Fruit fly (Drosophila melanogaster) whole organism, embryonic: ENCODE measurements around the gene mfas.

ENCODE experiments used
- ATbp ChIP-seq: fragments of 200-800 bp; sonication (Bioruptor generic); optimal IDR thresholded peaks from 2 replicates; lab custom pipeline; 2017; ENCODE audit warnings: missing biosample characterization, mild to moderate bottlenecking, missing genetic modification characterization, missing genetic modification reagents
- CG10321 ChIP-seq: fragments of 200-800 bp; sonication (Bioruptor generic); IDR thresholded peaks from 2 replicates; pipeline ENCODE4 v1.3.6; 2022; ENCODE audit warnings: missing biosample characterization, missing genetic modification characterization
- CG10654 ChIP-seq: fragments of 200-800 bp; sonication (Bioruptor generic); optimal IDR thresholded peaks from 2 replicates; lab custom pipeline; 2016; ENCODE audit warnings: missing biosample characterization, missing genetic modification characterization
- CG11504 ChIP-seq: fragments of 200-800 bp; sonication (Bioruptor generic); optimal IDR thresholded peaks from 3 replicates; lab custom pipeline; 2019; ENCODE audit warnings: missing biosample characterization, mild to moderate bottlenecking, missing genetic modification characterization, moderate library complexity
- CG12299 ChIP-seq: fragments of 200-800 bp; sonication (Bioruptor generic); optimal IDR thresholded peaks from 2 replicates; lab custom pipeline; 2018; ENCODE audit warnings: missing biosample characterization, mild to moderate bottlenecking, missing genetic modification characterization
- CG13123 ChIP-seq: fragments of 200-800 bp; sonication (Bioruptor generic); optimal IDR thresholded peaks from 2 replicates; lab custom pipeline; 2016; ENCODE audit warnings: missing biosample characterization, missing genetic modification characterization
- CG16815 ChIP-seq: fragments of 200-800 bp; sonication (Bioruptor generic); optimal IDR thresholded peaks from 3 replicates; lab custom pipeline; 2017; ENCODE audit warnings: missing biosample characterization, mild to moderate bottlenecking, missing genetic modification characterization
- CG2199 ChIP-seq: fragments of 200-800 bp; sonication (Bioruptor generic); IDR thresholded peaks from 3 replicates; pipeline ENCODE4 v1.3.6; 2022; ENCODE audit warnings: missing biosample characterization, missing genetic modification characterization
- CG3065 ChIP-seq: fragments of 200-800 bp; sonication (Bioruptor generic); optimal IDR thresholded peaks from 2 replicates; lab custom pipeline; 2016; ENCODE audit warnings: missing biosample characterization, missing genetic modification characterization
- CG6765 ChIP-seq: fragments of 200-800 bp; sonication (Bioruptor generic); optimal IDR thresholded peaks from 3 replicates; lab custom pipeline; 2017; ENCODE audit warnings: missing biosample characterization, mild to moderate bottlenecking, missing genetic modification characterization
- CG7963 ChIP-seq: fragments of 200-800 bp; sonication (Bioruptor generic); IDR thresholded peaks from 3 replicates; pipeline ENCODE4 v1.3.6; 2022; ENCODE audit warnings: missing biosample characterization, missing genetic modification characterization; ENCODE audit not compliant: partially characterized antibody
- CG8478 ChIP-seq: fragments of >200 bp; optimal IDR thresholded peaks from 2 replicates; lab custom pipeline; 2018
- Dbx ChIP-seq: fragments of 200-800 bp; sonication (Bioruptor generic); IDR thresholded peaks from 3 replicates; pipeline ENCODE4 v1.3.6; 2022; ENCODE audit warnings: missing biosample characterization, missing genetic modification characterization
- Dfd ChIP-seq, 2 experiments: fragments of >200 bp; optimal IDR thresholded peaks; 2 replicates each; lab custom pipeline; 2017; ENCODE audit warnings: missing biosample characterization in 2 of 2, missing genetic modification characterization in 2 of 2
- GATAe ChIP-seq: fragments of 200-800 bp; sonication (Bioruptor generic); conservative IDR thresholded peaks from 2 replicates; pipeline ENCODE4 v1.3.6; 2022; ENCODE audit warnings: missing biosample characterization, missing genetic modification characterization
- H15 ChIP-seq: fragments of 200-800 bp; sonication (Bioruptor generic); IDR thresholded peaks from 3 replicates; pipeline ENCODE4 v1.3.6; 2022; ENCODE audit warnings: missing biosample characterization, missing genetic modification characterization
- H2.0 ChIP-seq: fragments of 200-800 bp; sonication (Bioruptor generic); IDR thresholded peaks from 2 replicates; pipeline ENCODE4 v1.3.6; 2022; ENCODE audit warnings: missing biosample characterization, missing genetic modification characterization
- Hey ChIP-seq: fragments of 200-800 bp; sonication (Bioruptor generic); optimal IDR thresholded peaks from 3 replicates; lab custom pipeline; 2018; ENCODE audit warnings: missing biosample characterization, mild to moderate bottlenecking, missing genetic modification characterization
- Jarid2 ChIP-seq: fragments of 200-800 bp; sonication (Bioruptor generic); optimal IDR thresholded peaks from 3 replicates; lab custom pipeline; 2017; ENCODE audit warnings: mild to moderate bottlenecking, missing biosample characterization, missing genetic modification reagents, missing genetic modification characterization
- Lhr ChIP-seq: fragments of 200-800 bp; sonication (Bioruptor generic); optimal IDR thresholded peaks from 3 replicates; lab custom pipeline; 2017; ENCODE audit warnings: mild to moderate bottlenecking, missing biosample characterization, missing genetic modification reagents, missing genetic modification characterization
- MTF-1 ChIP-seq: fragments of 200-800 bp; sonication (Bioruptor generic); optimal IDR thresholded peaks from 2 replicates; lab custom pipeline; 2018; ENCODE audit warnings: missing biosample characterization, mild to moderate bottlenecking, missing genetic modification characterization, borderline replicate concordance
- Myb ChIP-seq: fragments of 200-800 bp; sonication (Bioruptor generic); optimal IDR thresholded peaks from 2 replicates; lab custom pipeline; 2016; ENCODE audit warnings: missing biosample characterization, missing genetic modification characterization
- Nf-YB ChIP-seq: fragments of 200-800 bp; sonication (Bioruptor generic); optimal IDR thresholded peaks from 3 replicates; lab custom pipeline; 2019; ENCODE audit warnings: missing biosample characterization, mild to moderate bottlenecking, missing genetic modification characterization, moderate library complexity
- Oli ChIP-seq: fragments of 200-800 bp; sonication (Bioruptor generic); optimal IDR thresholded peaks from 2 replicates; lab custom pipeline; 2018; ENCODE audit warnings: missing biosample characterization, mild to moderate bottlenecking, missing genetic modification characterization, moderate library complexity
- Poxn ChIP-seq: fragments of 200-800 bp; sonication (Bioruptor generic); IDR thresholded peaks from 2 replicates; pipeline ENCODE4 v1.3.6; 2022; ENCODE audit warnings: missing biosample characterization, missing genetic modification characterization
- Ravus ChIP-seq: fragments of 200-800 bp; sonication (Bioruptor generic); IDR thresholded peaks from 2 replicates; pipeline ENCODE4 v1.3.6; 2022; ENCODE audit warnings: missing biosample characterization, missing genetic modification characterization
- TFAM ChIP-seq: fragments of 200-800 bp; sonication (Bioruptor generic); optimal IDR thresholded peaks from 2 replicates; lab custom pipeline; 2017; ENCODE audit warnings: missing biosample characterization, missing genetic modification characterization, inconsistent platforms
- ato ChIP-seq: fragments of 200-800 bp; sonication (Bioruptor generic); IDR thresholded peaks from 2 replicates; pipeline ENCODE4 v1.3.6; 2022; ENCODE audit warnings: missing biosample characterization, missing genetic modification characterization; ENCODE audit not compliant: partially characterized antibody
- crol ChIP-seq: fragments of 200-800 bp; sonication (Bioruptor generic); IDR thresholded peaks from 2 replicates; pipeline ENCODE4 v1.3.6; 2022; ENCODE audit warnings: missing biosample characterization, missing genetic modification characterization
- eve ChIP-seq, 2 experiments: fragments of >200 bp; optimal IDR thresholded peaks; 2 replicates each; lab custom pipeline; 2017; ENCODE audit warnings: missing biosample characterization in 2 of 2, missing genetic modification characterization in 2 of 2
- fu2 ChIP-seq: fragments of 200-800 bp; sonication (Bioruptor generic); optimal IDR thresholded peaks from 2 replicates; lab custom pipeline; 2016; ENCODE audit warnings: missing biosample characterization, missing genetic modification characterization
- gce ChIP-seq: fragments of 200-800 bp; sonication (Bioruptor generic); IDR thresholded peaks from 3 replicates; pipeline ENCODE4 v1.3.6; 2022; ENCODE audit warnings: missing biosample characterization, missing genetic modification characterization
- grn ChIP-seq: fragments of 200-800 bp; sonication (Bioruptor generic); optimal IDR thresholded peaks from 3 replicates; lab custom pipeline; 2017; ENCODE audit warnings: missing biosample characterization, missing genetic modification characterization
- hb ChIP-seq: fragments of 200-800 bp; sonication (Bioruptor generic); IDR thresholded peaks from 3 replicates; pipeline ENCODE4 v1.3.6; 2022; ENCODE audit warnings: missing biosample characterization, missing genetic modification characterization; ENCODE audit not compliant: partially characterized antibody
- her ChIP-seq: fragments of 200-800 bp; sonication (Bioruptor generic); optimal IDR thresholded peaks from 2 replicates; lab custom pipeline; 2016; ENCODE audit warnings: missing biosample characterization, missing genetic modification characterization
- kah ChIP-seq: fragments of 200-800 bp; sonication (Bioruptor generic); optimal IDR thresholded peaks from 2 replicates; lab custom pipeline; 2018; ENCODE audit warnings: missing biosample characterization, mild to moderate bottlenecking, missing genetic modification characterization
- knrl ChIP-seq: fragments of 200-800 bp; sonication (Bioruptor generic); IDR thresholded peaks from 3 replicates; pipeline ENCODE4 v1.3.6; 2022; ENCODE audit warnings: missing biosample characterization, missing genetic modification characterization; ENCODE audit not compliant: partially characterized antibody
- lab ChIP-seq: fragments of 200-800 bp; sonication (Bioruptor generic); optimal IDR thresholded peaks from 3 replicates; lab custom pipeline; 2017; ENCODE audit warnings: missing biosample characterization, missing genetic modification characterization, mild to moderate bottlenecking, moderate library complexity, missing genetic modification reagents
- maf-S ChIP-seq: fragments of 200-800 bp; sonication (Bioruptor generic); optimal IDR thresholded peaks from 2 replicates; lab custom pipeline; 2016; ENCODE audit warnings: missing biosample characterization, missing genetic modification characterization
- mld ChIP-seq: fragments of 200-800 bp; sonication (Bioruptor generic); IDR thresholded peaks from 3 replicates; pipeline ENCODE4 v1.3.6; 2022; ENCODE audit warnings: missing biosample characterization, missing genetic modification characterization; ENCODE audit not compliant: partially characterized antibody
- nerfin-1 ChIP-seq: fragments of 200-800 bp; sonication (Bioruptor generic); optimal IDR thresholded peaks from 3 replicates; lab custom pipeline; 2019; ENCODE audit warnings: missing biosample characterization, mild to moderate bottlenecking, missing genetic modification characterization, moderate library complexity
- oc ChIP-seq: fragments of 200-800 bp; sonication (Bioruptor generic); optimal IDR thresholded peaks from 2 replicates; lab custom pipeline; 2018; ENCODE audit warnings: missing biosample characterization, mild to moderate bottlenecking, missing genetic modification characterization, moderate library complexity
- pros ChIP-seq: fragments of 200-800 bp; sonication (Bioruptor generic); optimal IDR thresholded peaks from 3 replicates; lab custom pipeline; 2019; ENCODE audit warnings: missing biosample characterization, mild to moderate bottlenecking, missing genetic modification characterization, moderate library complexity
- row ChIP-seq: fragments of 200-800 bp; sonication (Bioruptor generic); IDR thresholded peaks from 3 replicates; pipeline ENCODE4 v1.3.6; 2022; ENCODE audit warnings: missing biosample characterization, missing genetic modification characterization
- run ChIP-seq: fragments of 200-800 bp; sonication (Bioruptor generic); optimal IDR thresholded peaks from 3 replicates; lab custom pipeline; 2018; ENCODE audit warnings: missing biosample characterization, mild to moderate bottlenecking, missing genetic modification characterization
- scrt ChIP-seq: fragments of 200-800 bp; sonication (Bioruptor generic); optimal IDR thresholded peaks from 2 replicates; lab custom pipeline; 2018; ENCODE audit warnings: missing biosample characterization, mild to moderate bottlenecking, missing genetic modification characterization, moderate library complexity
- seq ChIP-seq: fragments of 200-800 bp; sonication (Bioruptor generic); IDR thresholded peaks from 2 replicates; pipeline ENCODE4 v1.3.6; 2022; ENCODE audit warnings: missing biosample characterization, missing genetic modification characterization
- usp ChIP-seq: fragments of >200 bp; optimal IDR thresholded peaks from 2 replicates; lab custom pipeline; 2017; ENCODE audit warnings: missing biosample characterization, missing genetic modification characterization
- vfl ChIP-seq: fragments of 200-800 bp; sonication (Bioruptor generic); optimal IDR thresholded peaks from 2 replicates; lab custom pipeline; 2016; ENCODE audit warnings: missing biosample characterization, missing genetic modification characterization
- z ChIP-seq: fragments of 200-800 bp; sonication (Bioruptor generic); IDR thresholded peaks from 3 replicates; pipeline ENCODE4 v1.3.6; 2022; ENCODE audit warnings: missing biosample characterization, missing genetic modification characterization

mfas gene

DNA sequence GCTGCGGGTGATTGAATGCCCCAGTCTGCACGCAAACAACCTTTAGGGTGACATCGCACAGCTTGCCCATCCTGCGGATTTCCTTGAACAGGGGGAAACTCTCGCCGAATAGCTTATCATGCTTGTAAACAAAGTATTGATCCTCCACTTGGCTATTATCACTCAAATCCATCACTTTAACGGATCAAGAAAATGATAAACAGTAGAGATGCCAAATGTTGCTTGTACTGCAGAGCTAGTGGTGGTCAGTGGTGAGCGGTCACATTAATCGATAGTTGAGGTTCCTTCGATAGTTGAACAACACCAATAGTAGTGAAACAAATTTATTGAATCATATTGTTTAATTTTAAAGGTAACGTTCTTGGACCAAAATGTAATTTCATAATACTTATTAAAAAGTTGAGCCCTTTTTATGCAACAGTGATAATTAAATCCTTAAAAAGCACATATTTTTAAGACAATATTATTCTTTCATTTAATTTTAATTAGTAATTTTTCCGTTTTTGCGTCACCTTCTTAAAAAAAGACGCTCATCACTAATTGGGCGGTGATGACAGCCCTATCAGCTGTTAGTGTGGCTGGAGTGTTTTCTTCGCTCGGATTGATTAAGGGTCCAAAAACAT is 17.2 kb upstream of the mfas start, which contains the start of the genes KLHL18 and GCC185 (continued):
- TF ChIP-seq vfl (GFP tag; lab: Kevin White, UChicago), result peak; percentile 63
- peak; percentile 63 for TF ChIP-seq Oli (tag; lab: Kevin White, UChicago)
- peak; percentile 69 for TF ChIP-seq lab
- no peak for TF ChIP-seq seq (GFP tag; lab: Robert Waterston, UW)
- TF ChIP-seq CG8478 (lab: Kevin White, UChicago), result no peak
- TF ChIP-seq nerfin-1 (tag; lab: Kevin White, UChicago), result peak; percentile 63
- TF ChIP-seq run (tag; lab: Kevin White, UChicago), result peak; percentile 18
- peak; percentile 30 for TF ChIP-seq CG13123 (GFP tag; lab: Kevin White, UChicago)
- TF ChIP-seq CG10654 (GFP tag; lab: Kevin White, UChicago), result peak; percentile 79
- TF ChIP-seq Dbx (GFP tag; lab: Robert Waterston, UW), result peak; percentile 88; the same call in 2 of the 3 replicates
- TF ChIP-seq crol (GFP tag; lab: Robert Waterston, UW), result no peak
- TF ChIP-seq Hey (tag; lab: Kevin White, UChicago), result no peak
- peak; percentile 31 for TF ChIP-seq fu2 (GFP tag; lab: Kevin White, UChicago)
- no peak for TF ChIP-seq kah
- TF ChIP-seq oc (tag; lab: Kevin White, UChicago), result no peak
- no peak for TF ChIP-seq gce
- no peak for TF ChIP-seq CG7963 (GFP tag; lab: Robert Waterston, UW)
- peak; percentile 80 for TF ChIP-seq CG16815 (GFP tag; lab: Kevin White, UChicago)
- TF ChIP-seq row (GFP tag; lab: Robert Waterston, UW), result peak; percentile 98
- no peak for TF ChIP-seq Ravus (GFP tag; lab: Robert Waterston, UW)
- TF ChIP-seq z (GFP tag; lab: Robert Waterston, UW), result no peak
- TF ChIP-seq CG11504 (tag; lab: Kevin White, UChicago), result peak; percentile 88
- no peak for TF ChIP-seq CG10321
- peak; percentile 62 for TF ChIP-seq maf-S (GFP tag; lab: Kevin White, UChicago)
- TF ChIP-seq eve (GFP tag; optimal IDR thresholded peaks at IDR 0.05; lab: Kevin White, UChicago), result no peak
- peak; percentile 6 for TF ChIP-seq Myb (GFP tag; lab: Kevin White, UChicago)
- TF ChIP-seq GATAe, result 0 out of 2 replicates have a peak, but pooled peaks have one; percentile 42
- TF ChIP-seq mld (GFP tag; lab: Robert Waterston, UW), result peak; percentile 19; the same call in 1 of the 3 replicates
- TF ChIP-seq usp (GFP tag; lab: Kevin White, UChicago), result no peak
- TF ChIP-seq H15 (GFP tag; lab: Robert Waterston, UW), result peak; percentile 55; the same call in 1 of the 3 replicates
- TF ChIP-seq Nf-YB (GFP tag; lab: Kevin White, UChicago), result peak; percentile 44
- no peak for TF ChIP-seq MTF-1
- TF ChIP-seq ato (GFP tag; lab: Robert Waterston, UW), result 0 out of 2 replicates have a peak, but pooled peaks have one; percentile 15
- TF ChIP-seq CG3065 (GFP tag; lab: Kevin White, UChicago), result peak; percentile 69
- peak; percentile 32 for TF ChIP-seq grn
- no peak for TF ChIP-seq her (GFP tag; lab: Kevin White, UChicago)
- TF ChIP-seq Lhr (GFP tag; lab: Kevin White, UChicago), result peak; percentile 46
- peak; percentile 52 for TF ChIP-seq scrt
- TF ChIP-seq ATbp (GFP tag; lab: Kevin White, UChicago), result no peak
- peak; percentile 78 for TF ChIP-seq hb
- peak; percentile 34 for TF ChIP-seq Jarid2 (GFP tag; lab: Kevin White, UChicago)
- no peak for TF ChIP-seq CG6765 (GFP tag; lab: Kevin White, UChicago)
- TF ChIP-seq CG12299 (tag; lab: Kevin White, UChicago), result peak; percentile 16
- TF ChIP-seq knrl (GFP tag; lab: Robert Waterston, UW), result peak; percentile 93
- TF ChIP-seq Poxn, result peak; percentile 16; the same call in 1 of the 2 replicates
- peak; percentile 46; the same call in 1 of the 2 replicates for TF ChIP-seq H2.0 (GFP tag; lab: Robert Waterston, UW)
- no peak for TF ChIP-seq TFAM (GFP tag; lab: Kevin White, UChicago)
- TF ChIP-seq CG2199, result no peak
- no peak for TF ChIP-seq Dfd (GFP tag; optimal IDR thresholded peaks at IDR 0.05; lab: Kevin White, UChicago)
- no peak for TF ChIP-seq pros
